Worm (Caenorhabditis elegans): ENCODE data around the gene phat-3.

phat-3 gene

ce11 chrV:4081283-4081682, 37.6 kb downstream of the phat-3 start, which contains the start of gene srh-211:
Gene srh-211 (minus strand): TSS chrV:4081383.
- TF ChIP-seq R02D3.7 (tag; optimal IDR thresholded peaks at IDR 0.05), result no peak
- no peak for TF ChIP-seq unc-39 (tag; optimal IDR thresholded peaks at IDR 0.05)
- TF ChIP-seq ztf-1 (GFP tag; conservative IDR thresholded peaks at IDR 0.05), result no peak

- TF ChIP-seq elt-1 (tag; optimal IDR thresholded peaks at IDR 0.05), result no peak
- no peak for TF ChIP-seq ztf-4 (tag; optimal IDR thresholded peaks at IDR 0.05)
- TF ChIP-seq snpc-4 (tag; optimal IDR thresholded peaks at IDR 0.05), result no peak
- no peak for TF ChIP-seq zag-1 (tag; optimal IDR thresholded peaks at IDR 0.05)
- TF ChIP-seq lin-39 (tag; optimal IDR thresholded peaks at IDR 0.05), result no peak
- TF ChIP-seq mab-5 (tag; optimal IDR thresholded peaks at IDR 0.05), result no peak
- TF ChIP-seq aly-2 (tag; optimal IDR thresholded peaks at IDR 0.05), result no peak
- no peak for TF ChIP-seq nhr-6 (tag; optimal IDR thresholded peaks at IDR 0.05)
- no peak for TF ChIP-seq ama-1 (optimal IDR thresholded peaks at IDR 0.05)
- no peak for TF ChIP-seq nhr-77 (tag; optimal IDR thresholded peaks at IDR 0.05)
- TF ChIP-seq ztf-1 (GFP tag; conservative IDR thresholded peaks at IDR 0.05), result no peak
- no peak for TF ChIP-seq F13H6.1 (tag; optimal IDR thresholded peaks at IDR 0.05)
- no peak for TF ChIP-seq nhr-237 (tag; optimal IDR thresholded peaks at IDR 0.05)
Observed at ce11 chrV:4082952-4083351, 39.2 kb downstream of the phat-3 start, which contains the start of gene F38H12.5. Gene F38H12.5 (minus strand): TSS chrV:4083052.

Measured in whole organism, L2 larva.